Fruit fly (Drosophila melanogaster) whole organism, adult: ENCODE measurements around the gene tll.

ENCODE experiments used
- CG12768 ChIP-seq: fragments of 200-800 bp; sonication (Bioruptor generic); optimal IDR thresholded peaks from 2 replicates; lab custom pipeline; 2017; ENCODE audit warnings: missing biosample characterization, missing genetic modification characterization, mild to moderate bottlenecking, moderate library complexity, missing genetic modification reagents
- CG33017 ChIP-seq: fragments of 200-800 bp; sonication (Bioruptor generic); optimal IDR thresholded peaks from 2 replicates; lab custom pipeline; 2018; ENCODE audit warnings: missing biosample characterization, mild to moderate bottlenecking, missing genetic modification characterization, moderate library complexity
- CG7045 ChIP-seq: fragments of 200-800 bp; sonication (Bioruptor generic); optimal IDR thresholded peaks from 2 replicates; lab custom pipeline; 2017; ENCODE audit warnings: missing biosample characterization, mild to moderate bottlenecking, missing genetic modification characterization
- Clk ChIP-seq: fragments of 200-800 bp; sonication (Bioruptor generic); optimal IDR thresholded peaks from 2 replicates; lab custom pipeline; 2017; ENCODE audit warnings: missing biosample characterization, missing genetic modification characterization
- Crg-1 ChIP-seq: fragments of 200-800 bp; sonication (Bioruptor generic); optimal IDR thresholded peaks from 2 replicates; lab custom pipeline; 2016; ENCODE audit warnings: missing biosample characterization, missing genetic modification characterization
- Hr96 ChIP-seq: fragments of 200-800 bp; sonication (Bioruptor generic); optimal IDR thresholded peaks from 2 replicates; lab custom pipeline; 2016; ENCODE audit warnings: missing biosample characterization, missing genetic modification characterization
- Mnt ChIP-seq: fragments of 200-800 bp; sonication (Bioruptor generic); optimal IDR thresholded peaks from 2 replicates; lab custom pipeline; 2016; ENCODE audit warnings: missing biosample characterization, mild to moderate bottlenecking, missing genetic modification characterization
- bab1 ChIP-seq: fragments of 200-800 bp; sonication (Bioruptor generic); optimal IDR thresholded peaks from 3 replicates; lab custom pipeline; 2019; ENCODE audit warnings: missing biosample characterization, mild to moderate bottlenecking, missing genetic modification characterization, moderate library complexity
- cic ChIP-seq: fragments of 200-800 bp; sonication (Bioruptor generic); optimal IDR thresholded peaks from 2 replicates; lab custom pipeline; 2017; ENCODE audit warnings: missing biosample characterization, mild to moderate bottlenecking, missing genetic modification characterization, moderate library complexity
- cnc ChIP-seq, 2 experiments: fragments of >200 bp; optimal IDR thresholded peaks; 2 replicates each; lab custom pipeline; 2017
- pad ChIP-seq: fragments of 200-800 bp; sonication (Bioruptor generic); optimal IDR thresholded peaks from 3 replicates; lab custom pipeline; 2017; ENCODE audit warnings: missing biosample characterization, missing genetic modification characterization, mild to moderate bottlenecking, moderate library complexity, missing genetic modification reagents
- toe ChIP-seq: fragments of 200-800 bp; sonication (Bioruptor generic); optimal IDR thresholded peaks from 2 replicates; lab custom pipeline; 2016; ENCODE audit warnings: missing biosample characterization, missing genetic modification characterization

DNA sequence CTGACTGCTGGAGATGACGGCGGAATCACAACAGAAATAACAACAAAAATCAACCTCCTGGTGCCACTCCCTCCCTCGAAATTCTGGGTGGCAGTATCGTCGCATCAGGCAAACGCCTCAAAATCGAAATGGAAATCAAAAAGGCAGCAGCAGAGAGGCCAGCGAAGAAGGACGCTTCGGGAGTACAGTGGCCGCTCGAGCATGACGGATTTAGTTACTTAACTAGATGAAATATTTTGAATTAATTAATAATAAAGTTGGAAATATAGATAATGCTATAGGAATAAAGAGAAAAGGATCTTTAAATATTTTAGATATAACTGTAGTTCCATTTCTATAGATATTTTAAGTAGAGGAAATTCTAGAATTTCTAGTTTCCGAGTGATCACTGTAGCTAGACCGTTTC lies 13.3 kb downstream of the tll start:
- no peak for TF ChIP-seq toe (GFP tag; lab: Kevin White, UChicago)
- TF ChIP-seq bab1 (GFP tag; lab: Kevin White, UChicago): no peak
- no peak for TF ChIP-seq Hr96
- TF ChIP-seq pad (GFP tag; lab: Kevin White, UChicago): no peak
- TF ChIP-seq Crg-1 (GFP tag; lab: Kevin White, UChicago): no peak
- no peak for TF ChIP-seq CG7045 (GFP tag; lab: Kevin White, UChicago)
- no peak for TF ChIP-seq CG33017 (tag; lab: Kevin White, UChicago)
- no peak for TF ChIP-seq cnc (optimal IDR thresholded peaks at IDR 0.05; lab: Kevin White, UChicago)
- TF ChIP-seq CG12768 (GFP tag; lab: Kevin White, UChicago): no peak
- no peak for TF ChIP-seq Clk
- TF ChIP-seq Mnt (GFP tag; lab: Kevin White, UChicago): no peak
- no peak for TF ChIP-seq cic (GFP tag; lab: Kevin White, UChicago)
